Fruit fly (Drosophila melanogaster): ENCODE data around the gene CG33783.

The CG33783 gene

DNA sequence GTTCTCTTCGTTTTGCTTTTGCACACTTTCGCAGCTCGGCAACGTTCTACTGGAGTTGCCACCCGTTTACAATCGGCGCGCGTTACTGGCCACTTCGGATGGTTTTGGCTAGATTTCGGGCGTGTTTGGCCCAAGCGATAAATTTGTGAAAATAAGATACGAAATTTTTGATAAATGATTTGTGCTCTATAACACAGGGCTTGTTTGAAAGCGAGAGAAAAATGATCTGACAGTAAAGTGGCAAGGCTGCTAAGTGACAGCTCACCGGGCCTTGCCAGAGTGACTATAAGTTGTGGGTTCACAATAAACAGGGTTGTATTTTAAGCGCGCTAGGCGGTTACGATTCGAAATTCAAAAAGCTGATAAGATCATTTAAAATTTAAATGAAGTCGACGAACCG is 43.4 kb downstream of the CG33783 start, which contains the start of gene Fmr1 (continued):
- TF ChIP-seq dsx (GFP tag; optimal IDR thresholded peaks at IDR 0.05; ENCODE audit: poor library complexity, severe bottlenecking) (no peak), CG9139 (GFP tag; optimal IDR thresholded peaks at IDR 0.05) (no peak), CG6808 (GFP tag; optimal IDR thresholded peaks at IDR 0.05) (no peak), achi (GFP tag; optimal IDR thresholded peaks at IDR 0.05) (peak; percentile 100), eg (GFP tag; IDR thresholded peaks at IDR 0.05) (no peak), CG31627 (GFP tag; optimal IDR thresholded peaks at IDR 0.05) (peak; percentile 38), cyc (GFP tag; optimal IDR thresholded peaks at IDR 0.05) (peak; percentile 44), Blimp-1 (GFP tag; optimal IDR thresholded peaks at IDR 0.05) (no peak), Eip75B (GFP tag; optimal IDR thresholded peaks at IDR 0.05) (peak; percentile 15), topi (GFP tag; optimal IDR thresholded peaks at IDR 0.05) (peak; percentile 2), CG1621 (tag; optimal IDR thresholded peaks at IDR 0.05) (no peak), CG11902 (GFP tag; optimal IDR thresholded peaks at IDR 0.05) (no peak), fkh (GFP tag; optimal IDR thresholded peaks at IDR 0.05) (no peak), Eip78C (GFP tag) (peak; percentile 20), Hr4 (GFP tag; optimal IDR thresholded peaks at IDR 0.05) (peak; percentile 35), Hr39 (GFP tag; optimal IDR thresholded peaks at IDR 0.05) (no peak), CG8319 (GFP tag; optimal IDR thresholded peaks at IDR 0.05) (no peak)

DNA sequence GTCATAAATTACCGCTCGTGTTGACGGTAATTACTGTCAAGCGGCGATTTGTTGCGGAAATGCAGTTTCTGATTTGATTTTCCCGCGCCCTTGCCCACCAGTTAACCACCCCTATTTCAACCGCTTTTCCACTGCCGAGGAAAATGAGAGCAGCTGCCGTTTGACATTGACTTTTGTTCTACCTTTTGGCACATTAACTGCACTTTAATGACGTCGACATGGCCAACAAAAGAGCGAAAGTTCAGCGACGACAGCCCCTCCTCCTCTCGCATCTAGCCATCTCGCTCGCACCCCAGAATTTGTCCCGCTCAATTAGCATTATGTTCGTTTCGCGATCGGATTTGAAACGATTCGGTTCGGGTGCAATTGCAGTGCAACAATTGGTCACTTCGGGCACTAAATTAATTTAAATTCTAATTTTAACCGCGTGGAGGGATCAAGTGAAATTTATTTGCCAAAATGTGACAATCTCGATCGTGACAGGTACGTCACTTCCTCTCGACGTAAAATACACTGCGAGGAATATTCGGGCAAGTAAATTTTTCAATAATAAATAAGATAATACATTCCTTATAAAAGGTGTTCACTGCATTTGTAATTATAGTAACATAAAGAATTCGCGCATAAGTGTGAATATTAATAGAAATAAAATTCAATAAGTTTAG is 44.7 kb downstream of the CG33783 start:
- TF ChIP-seq Gug (GFP tag; IDR thresholded peaks at IDR 0.05) (no peak), Hr39 (GFP tag; optimal IDR thresholded peaks at IDR 0.05) (peak; percentile 23)

DNA sequence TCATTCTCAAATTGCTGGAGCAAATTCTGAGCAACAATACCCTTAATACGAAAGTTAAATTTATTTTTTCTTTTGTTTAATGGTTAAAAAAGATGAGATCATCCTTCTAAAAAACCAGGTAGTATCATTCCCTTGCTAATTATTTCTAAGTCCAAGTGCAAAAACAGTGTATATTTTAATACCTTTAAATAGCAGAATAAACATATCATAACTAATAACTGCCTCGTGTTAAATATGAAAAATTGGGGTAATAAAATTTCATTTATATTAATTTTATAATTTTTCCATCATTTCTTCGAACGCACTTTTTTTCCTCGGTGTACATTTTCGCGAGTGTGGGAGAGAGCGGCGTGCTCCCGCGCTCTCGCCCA is 45.2 kb downstream of the CG33783 start:
- TF ChIP-seq CG3032 (tag; optimal IDR thresholded peaks at IDR 0.05) = peak; percentile 7
- no peak for TF ChIP-seq dsx (GFP tag; optimal IDR thresholded peaks at IDR 0.05; ENCODE audit: poor library complexity, severe bottlenecking)
- TF ChIP-seq CG8632 (GFP tag; optimal IDR thresholded peaks at IDR 0.05) = peak; percentile 41
- no peak for TF ChIP-seq Hr38 (GFP tag; optimal IDR thresholded peaks at IDR 0.05)
- no peak for TF ChIP-seq Blimp-1 (GFP tag; optimal IDR thresholded peaks at IDR 0.05)
- TF ChIP-seq CG16779 (tag; optimal IDR thresholded peaks at IDR 0.05) = no peak
- TF ChIP-seq Eip93F (GFP tag; optimal IDR thresholded peaks at IDR 0.05) = no peak
- peak; percentile 26 for TF ChIP-seq CG3919 (GFP tag; optimal IDR thresholded peaks at IDR 0.05)
- peak; percentile 70 for TF ChIP-seq eg (GFP tag; IDR thresholded peaks at IDR 0.05)
- TF ChIP-seq CG6276 (GFP tag; optimal IDR thresholded peaks at IDR 0.05) = peak; percentile 38
- TF ChIP-seq Sox14 (GFP tag; optimal IDR thresholded peaks at IDR 0.05) = no peak
- peak; percentile 3 for TF ChIP-seq net (GFP tag; optimal IDR thresholded peaks at IDR 0.05)
- TF ChIP-seq Eip75B (GFP tag; optimal IDR thresholded peaks at IDR 0.05) = no peak
- TF ChIP-seq Smox (GFP tag; optimal IDR thresholded peaks at IDR 0.05) = peak; percentile 52
- peak; percentile 38 for TF ChIP-seq CG34406 (GFP tag; optimal IDR thresholded peaks at IDR 0.05)
- TF ChIP-seq CG4318 (GFP tag; optimal IDR thresholded peaks at IDR 0.05) = peak; percentile 15
- TF ChIP-seq OdsH (GFP tag; optimal IDR thresholded peaks at IDR 0.05) = peak; percentile 35
- peak; percentile 61 for TF ChIP-seq Hr4 (GFP tag; optimal IDR thresholded peaks at IDR 0.05)
- TF ChIP-seq topi (GFP tag; optimal IDR thresholded peaks at IDR 0.05) = peak; percentile 34
- peak; percentile 70 for TF ChIP-seq Eip78C (GFP tag)
- no peak for TF ChIP-seq dac (GFP tag; optimal IDR thresholded peaks at IDR 0.05)
- peak; percentile 34; the same call in 1 of the 3 replicates for TF ChIP-seq CG6163 (GFP tag; IDR thresholded peaks at IDR 0.05)
- TF ChIP-seq CG15336 (GFP tag; IDR thresholded peaks at IDR 0.05) = peak; percentile 61
- TF ChIP-seq CG31627 (GFP tag; optimal IDR thresholded peaks at IDR 0.05) = peak; percentile 5
- TF ChIP-seq acj6 (GFP tag; optimal IDR thresholded peaks at IDR 0.05) = peak; percentile 27
- TF ChIP-seq Gug (GFP tag; IDR thresholded peaks at IDR 0.05) = 0 out of 2 replicates have a peak, but pooled peaks have one; percentile 30
- TF ChIP-seq cyc (GFP tag; optimal IDR thresholded peaks at IDR 0.05) = peak; percentile 22
- TF ChIP-seq esn (GFP tag; optimal IDR thresholded peaks at IDR 0.05) = peak; percentile 61
- peak; percentile 17 for TF ChIP-seq Sox102F (GFP tag; optimal IDR thresholded peaks at IDR 0.05)
- TF ChIP-seq fd85E (GFP tag; optimal IDR thresholded peaks at IDR 0.05) = no peak
- no peak for TF ChIP-seq CG11294 (GFP tag; IDR thresholded peaks at IDR 0.05)
- TF ChIP-seq CG11902 (GFP tag; optimal IDR thresholded peaks at IDR 0.05) = no peak
- TF ChIP-seq Hr39 (GFP tag; optimal IDR thresholded peaks at IDR 0.05) = peak; percentile 6
- TF ChIP-seq CG8119 (GFP tag; IDR thresholded peaks at IDR 0.05) = peak; percentile 48; the same call in 1 of the 3 replicates
- TF ChIP-seq Ets21C (GFP tag; optimal IDR thresholded peaks at IDR 0.05) = no peak
- peak; percentile 2 for TF ChIP-seq pdm3 (GFP tag; optimal IDR thresholded peaks at IDR 0.05)
- peak in 1 of 2 experiments; percentile 40 for TF ChIP-seq salr (GFP tag; optimal IDR thresholded peaks at IDR 0.05)
- no peak for TF ChIP-seq fkh (GFP tag; optimal IDR thresholded peaks at IDR 0.05)
- peak; percentile 14 for TF ChIP-seq CG10669 (GFP tag; optimal IDR thresholded peaks at IDR 0.05)
- TF ChIP-seq CG6792 (GFP tag; optimal IDR thresholded peaks at IDR 0.05) = peak; percentile 38

Data from whole organism, prepupa.